Fruit fly (Drosophila melanogaster): ENCODE results near the gene PH4alphaNE2.

dm6 chr3R:30529570-30529969, 17.6 kb upstream of the PH4alphaNE2 start:
- TF ChIP-seq CG8478 (optimal IDR thresholded peaks at IDR 0.05): no peak
- no peak for TF ChIP-seq CTCF (optimal IDR thresholded peaks at IDR 0.05)

Data from S2 (cell line).